Fruit fly (Drosophila melanogaster) whole organism, embryonic: ENCODE measurements around the gene CG33181.

Source experiments
- Abd-B ChIP-seq: fragments of 200-800 bp; sonication (Bioruptor generic); optimal IDR thresholded peaks from 2 replicates; lab custom pipeline; 2018; ENCODE audit warnings: missing biosample characterization, mild to moderate bottlenecking, missing genetic modification characterization, moderate library complexity
- Ada2b ChIP-seq: fragments of 200-800 bp; sonication (Bioruptor generic); IDR thresholded peaks from 2 replicates; pipeline ENCODE4 v1.3.6; 2022; ENCODE audit warnings: missing biosample characterization, missing genetic modification characterization
- Asciz ChIP-seq: fragments of 200-800 bp; sonication (Bioruptor generic); optimal IDR thresholded peaks from 2 replicates; lab custom pipeline; 2017; ENCODE audit warnings: missing biosample characterization, mild to moderate bottlenecking, missing genetic modification characterization, missing genetic modification reagents
- B-H1 ChIP-seq: fragments of 200-800 bp; sonication (Bioruptor generic); IDR thresholded peaks from 3 replicates; pipeline ENCODE4 v1.3.6; 2022; ENCODE audit warnings: missing biosample characterization, missing genetic modification characterization
- CG10366 ChIP-seq: fragments of 200-800 bp; sonication (Bioruptor generic); IDR thresholded peaks from 2 replicates; pipeline ENCODE4 v1.3.6; 2022; ENCODE audit warnings: missing biosample characterization, missing genetic modification characterization
- CG10431 ChIP-seq: fragments of 200-800 bp; sonication (Bioruptor generic); optimal IDR thresholded peaks from 3 replicates; lab custom pipeline; 2018; ENCODE audit warnings: missing biosample characterization, mild to moderate bottlenecking, missing genetic modification characterization
- CG10979 ChIP-seq: fragments of 200-800 bp; sonication (Bioruptor generic); optimal IDR thresholded peaks from 2 replicates; lab custom pipeline; 2018; ENCODE audit warnings: missing biosample characterization, mild to moderate bottlenecking, missing genetic modification characterization, moderate library complexity
- CG11398 ChIP-seq: fragments of 200-800 bp; sonication (Bioruptor generic); optimal IDR thresholded peaks from 2 replicates; lab custom pipeline; 2016; ENCODE audit warnings: missing biosample characterization, missing genetic modification characterization
- CG11696 ChIP-seq: fragments of 200-800 bp; sonication (Bioruptor generic); IDR thresholded peaks from 2 replicates; pipeline ENCODE4 v1.3.6; 2022; ENCODE audit warnings: missing biosample characterization, missing genetic modification characterization
- CG12155 ChIP-seq: fragments of 200-800 bp; sonication (Bioruptor generic); optimal IDR thresholded peaks from 3 replicates; lab custom pipeline; 2016; ENCODE audit warnings: missing biosample characterization, missing genetic modification characterization
- CG14050 ChIP-seq: fragments of 200-800 bp; sonication (Bioruptor generic); IDR thresholded peaks from 3 replicates; pipeline ENCODE4 v1.3.6; 2022; ENCODE audit warnings: missing biosample characterization, missing genetic modification characterization
- CG14860 ChIP-seq: fragments of 200-800 bp; sonication (Bioruptor generic); IDR thresholded peaks from 3 replicates; pipeline ENCODE4 v1.3.6; 2022; ENCODE audit warnings: missing biosample characterization, missing genetic modification characterization; ENCODE audit not compliant: partially characterized antibody
- CG1602 ChIP-seq: fragments of 200-800 bp; sonication (Bioruptor generic); optimal IDR thresholded peaks from 3 replicates; lab custom pipeline; 2016; ENCODE audit warnings: missing biosample characterization, missing genetic modification characterization
- CG17186 ChIP-seq: fragments of 200-800 bp; sonication (Bioruptor generic); optimal IDR thresholded peaks from 3 replicates; lab custom pipeline; 2017; ENCODE audit warnings: missing biosample characterization, missing genetic modification reagents, missing genetic modification characterization
- CG1832 ChIP-seq: fragments of 200-800 bp; sonication (Bioruptor generic); optimal IDR thresholded peaks from 2 replicates; lab custom pipeline; 2017; ENCODE audit warnings: missing biosample characterization, mild to moderate bottlenecking, missing genetic modification characterization, inconsistent platforms
- CG2116 ChIP-seq: fragments of 200-800 bp; sonication (Bioruptor generic); optimal IDR thresholded peaks from 3 replicates; lab custom pipeline; 2018; ENCODE audit warnings: missing biosample characterization, mild to moderate bottlenecking, missing genetic modification characterization
- CG3281 ChIP-seq: fragments of 200-800 bp; sonication (Bioruptor generic); optimal IDR thresholded peaks from 3 replicates; lab custom pipeline; 2017; ENCODE audit warnings: missing biosample characterization, mild to moderate bottlenecking, missing genetic modification characterization
- CG34224 ChIP-seq: fragments of 200-800 bp; sonication (Bioruptor generic); IDR thresholded peaks from 3 replicates; pipeline ENCODE4 v1.3.6; 2022; ENCODE audit warnings: missing biosample characterization, missing genetic modification characterization; ENCODE audit not compliant: partially characterized antibody
- CG4820 ChIP-seq: fragments of 200-800 bp; sonication (Bioruptor generic); optimal IDR thresholded peaks from 3 replicates; lab custom pipeline; 2016; ENCODE audit warnings: missing biosample characterization, missing genetic modification characterization
- CG4854 ChIP-seq: fragments of 200-800 bp; sonication (Bioruptor generic); optimal IDR thresholded peaks from 2 replicates; lab custom pipeline; 2016; ENCODE audit warnings: missing biosample characterization, missing genetic modification characterization, inconsistent platforms
- CG6175 ChIP-seq: fragments of 200-800 bp; sonication (Bioruptor generic); IDR thresholded peaks from 3 replicates; pipeline ENCODE4 v1.3.6; 2022; ENCODE audit warnings: missing biosample characterization, missing genetic modification characterization
- CG7839 ChIP-seq: fragments of 200-800 bp; sonication (Bioruptor generic); optimal IDR thresholded peaks from 3 replicates; lab custom pipeline; 2018; ENCODE audit warnings: missing biosample characterization, mild to moderate bottlenecking, missing genetic modification characterization, moderate library complexity
- CG9437 ChIP-seq: fragments of 200-800 bp; sonication (Bioruptor generic); optimal IDR thresholded peaks from 2 replicates; lab custom pipeline; 2018; ENCODE audit warnings: missing biosample characterization, mild to moderate bottlenecking, missing genetic modification characterization
- GATAe ChIP-seq: fragments of 200-800 bp; sonication (Bioruptor generic); conservative IDR thresholded peaks from 2 replicates; pipeline ENCODE4 v1.3.6; 2022; ENCODE audit warnings: missing biosample characterization, missing genetic modification characterization
- HmgD ChIP-seq: fragments of 200-800 bp; sonication (Bioruptor generic); optimal IDR thresholded peaks from 3 replicates; lab custom pipeline; 2016; ENCODE audit warnings: missing biosample characterization, missing genetic modification characterization
- Mad ChIP-seq: fragments of 200-800 bp; sonication (Bioruptor generic); optimal IDR thresholded peaks from 2 replicates; lab custom pipeline; 2016; ENCODE audit warnings: missing biosample characterization, missing genetic modification characterization
- Meics ChIP-seq: fragments of 200-800 bp; sonication (Bioruptor generic); optimal IDR thresholded peaks from 2 replicates; lab custom pipeline; 2017; ENCODE audit warnings: missing biosample characterization, mild to moderate bottlenecking, missing genetic modification characterization
- NfI ChIP-seq: fragments of 200-800 bp; sonication (Bioruptor generic); optimal IDR thresholded peaks from 3 replicates; lab custom pipeline; 2018; ENCODE audit warnings: missing biosample characterization, mild to moderate bottlenecking, missing genetic modification characterization, moderate library complexity
- PHDP ChIP-seq: fragments of 200-800 bp; sonication (Bioruptor generic); optimal IDR thresholded peaks from 3 replicates; lab custom pipeline; 2018; ENCODE audit warnings: missing biosample characterization, mild to moderate bottlenecking, missing genetic modification characterization, moderate library complexity
- Sox100B ChIP-seq: fragments of 200-800 bp; sonication (Bioruptor generic); optimal IDR thresholded peaks from 3 replicates; lab custom pipeline; 2018; ENCODE audit warnings: missing biosample characterization, mild to moderate bottlenecking, missing genetic modification characterization
- Xrp1 ChIP-seq: fragments of 200-800 bp; sonication (Bioruptor generic); IDR thresholded peaks from 2 replicates; pipeline ENCODE4 v1.3.6; 2022; ENCODE audit warnings: missing biosample characterization, missing genetic modification characterization
- YL-1 ChIP-seq: fragments of 200-800 bp; sonication (Bioruptor generic); optimal IDR thresholded peaks from 3 replicates; lab custom pipeline; 2017; ENCODE audit warnings: missing biosample characterization, mild to moderate bottlenecking, missing genetic modification characterization
- bowl ChIP-seq: fragments of 200-800 bp; sonication (Bioruptor generic); IDR thresholded peaks from 2 replicates; pipeline ENCODE4 v1.3.6; 2022; ENCODE audit warnings: missing biosample characterization, missing genetic modification characterization
- bsh ChIP-seq, 2 experiments: fragments of 200-800 bp; sonication (Bioruptor generic); optimal IDR thresholded peaks; 2 replicates each; lab custom pipeline; 2017 to 2018; ENCODE audit warnings: mild to moderate bottlenecking in 2 of 2, missing biosample characterization in 2 of 2, missing genetic modification characterization in 2 of 2, moderate library complexity in 1 of 2
- caup ChIP-seq: fragments of 200-800 bp; sonication (Bioruptor generic); optimal IDR thresholded peaks from 3 replicates; lab custom pipeline; 2017; ENCODE audit warnings: missing biosample characterization, mild to moderate bottlenecking, missing genetic modification characterization, moderate library complexity; ENCODE audit not compliant: severe bottlenecking
- corto ChIP-seq: fragments of 200-800 bp; sonication (Bioruptor generic); optimal IDR thresholded peaks from 2 replicates; lab custom pipeline; 2016; ENCODE audit warnings: missing biosample characterization, mild to moderate bottlenecking, missing genetic modification characterization, moderate library complexity
- danr ChIP-seq: fragments of 200-800 bp; sonication (Bioruptor generic); IDR thresholded peaks from 2 replicates; pipeline ENCODE4 v1.3.6; 2022; ENCODE audit warnings: missing biosample characterization, missing genetic modification characterization
- ems ChIP-seq: fragments of 200-800 bp; sonication (Bioruptor generic); optimal IDR thresholded peaks from 3 replicates; lab custom pipeline; 2016; ENCODE audit warnings: missing biosample characterization, missing genetic modification characterization
- eve ChIP-seq, 2 experiments: fragments of >200 bp; optimal IDR thresholded peaks; 2 replicates each; lab custom pipeline; 2017; ENCODE audit warnings: missing biosample characterization in 2 of 2, missing genetic modification characterization in 2 of 2
- fd96Cb ChIP-seq: fragments of 200-800 bp; sonication (Bioruptor generic); optimal IDR thresholded peaks from 2 replicates; lab custom pipeline; 2018; ENCODE audit warnings: missing biosample characterization, mild to moderate bottlenecking, missing genetic modification characterization, moderate library complexity
- ind ChIP-seq: fragments of 200-800 bp; sonication (Bioruptor generic); optimal IDR thresholded peaks from 3 replicates; lab custom pipeline; 2016; ENCODE audit warnings: missing biosample characterization, missing genetic modification characterization
- klu ChIP-seq: fragments of 200-800 bp; sonication (Bioruptor generic); IDR thresholded peaks from 2 replicates; pipeline ENCODE4 v1.3.6; 2022; ENCODE audit warnings: missing biosample characterization, missing genetic modification characterization
- knrl ChIP-seq: fragments of 200-800 bp; sonication (Bioruptor generic); IDR thresholded peaks from 3 replicates; pipeline ENCODE4 v1.3.6; 2022; ENCODE audit warnings: missing biosample characterization, missing genetic modification characterization; ENCODE audit not compliant: partially characterized antibody
- otp ChIP-seq: fragments of 200-800 bp; sonication (Bioruptor generic); IDR thresholded peaks from 3 replicates; pipeline ENCODE4, ENCODE4 v1.3.6; 2022; ENCODE audit warnings: missing biosample characterization, missing genetic modification characterization
- pho ChIP-seq: fragments of 200-800 bp; sonication (Bioruptor generic); optimal IDR thresholded peaks from 2 replicates; lab custom pipeline; 2016; ENCODE audit warnings: missing biosample characterization, missing genetic modification characterization
- prd ChIP-seq, 3 experiments: fragments of >200 bp in 2 of 3; fragments of 200-800 bp in 1 of 3; sonication (Bioruptor generic) in 1 of 3; optimal IDR thresholded peaks in 2 of 3; IDR thresholded peaks in 1 of 3; 2 replicates in 2 of 3; 3 replicates in 1 of 3; pipeline versions ENCODE4 v1.3.6 to Lab custom; 2017 to 2022; ENCODE audit warnings: missing biosample characterization in 1 of 3, missing genetic modification characterization in 1 of 3
- sc ChIP-seq, 3 experiments: fragments of >200 bp in 2 of 3; fragments of 200-800 bp in 1 of 3; sonication (Bioruptor generic) in 1 of 3; optimal IDR thresholded peaks; 2 replicates in 2 of 3; 3 replicates in 1 of 3; lab custom pipeline; 2017; ENCODE audit warnings: mild to moderate bottlenecking in 1 of 3, missing biosample characterization in 1 of 3, missing genetic modification characterization in 1 of 3, missing genetic modification reagents in 1 of 3
- z ChIP-seq: fragments of 200-800 bp; sonication (Bioruptor generic); IDR thresholded peaks from 3 replicates; pipeline ENCODE4 v1.3.6; 2022; ENCODE audit warnings: missing biosample characterization, missing genetic modification characterization

CG33181 gene

dm6 chrX:8492849-8493248 is 3.7 kb downstream of the CG33181 start (continued):
- TF ChIP-seq CG34224 (no peak), z (GFP tag; lab: Robert Waterston, UW) (no peak), CG10431 (GFP tag; lab: Kevin White, UChicago) (peak; percentile 16), PHDP (tag; lab: Kevin White, UChicago) (peak; percentile 74), Asciz (GFP tag; lab: Kevin White, UChicago) (peak; percentile 75), caup (GFP tag; lab: Kevin White, UChicago) (peak; percentile 66), sc (optimal IDR thresholded peaks at IDR 0.05; lab: Kevin White, UChicago) (no peak), sc (GFP tag; optimal IDR thresholded peaks at IDR 0.05; lab: Kevin White, UChicago) (peak; percentile 59), corto (no peak), danr (peak; percentile 44; the same call in 1 of the 2 replicates), CG11398 (GFP tag; lab: Kevin White, UChicago) (no peak), CG10979 (tag; lab: Kevin White, UChicago) (peak; percentile 80), bsh (GFP tag; optimal IDR thresholded peaks at IDR 0.05; lab: Kevin White, UChicago) (peak in 1 of 2 experiments; percentile 85), CG12155 (GFP tag; lab: Kevin White, UChicago) (peak; percentile 41), GATAe (GFP tag; lab: Robert Waterston, UW) (0 out of 2 replicates have a peak, but pooled peaks have one; percentile 19), Xrp1 (peak; percentile 83), CG4854 (GFP tag; lab: Kevin White, UChicago) (peak; percentile 25), prd (optimal IDR thresholded peaks at IDR 0.05; lab: Kevin White, UChicago) (no peak), prd (GFP tag; IDR thresholded peaks at IDR 0.05; lab: Robert Waterston, UW) (peak; percentile 83), otp (GFP tag; lab: Robert Waterston, UW) (peak; percentile 87), bowl (GFP tag; lab: Robert Waterston, UW) (peak; percentile 78), CG14050 (GFP tag; lab: Robert Waterston, UW) (peak; percentile 88), CG1832 (GFP tag; lab: Kevin White, UChicago) (no peak), Abd-B (GFP tag; lab: Kevin White, UChicago) (peak; percentile 68), Ada2b (GFP tag; lab: Robert Waterston, UW) (peak; percentile 90), Meics (peak; percentile 46), CG1602 (GFP tag; lab: Kevin White, UChicago) (peak; percentile 47), klu (GFP tag; lab: Robert Waterston, UW) (0 out of 2 replicates have a peak, but pooled peaks have one; percentile 26), ind (GFP tag; lab: Kevin White, UChicago) (peak; percentile 71), CG11696 (GFP tag; lab: Robert Waterston, UW) (peak; percentile 86), CG3281 (GFP tag; lab: Kevin White, UChicago) (peak; percentile 37), fd96Cb (tag; lab: Kevin White, UChicago) (peak; percentile 85), B-H1 (peak; percentile 75), CG10366 (GFP tag; lab: Robert Waterston, UW) (peak; percentile 87), CG9437 (GFP tag; lab: Kevin White, UChicago) (peak; percentile 54), YL-1 (GFP tag; lab: Kevin White, UChicago) (no peak), CG6175 (GFP tag; lab: Robert Waterston, UW) (0 out of 3 replicates have a peak, but pooled peaks have one; percentile 17), NfI (GFP tag; lab: Kevin White, UChicago) (peak; percentile 77), Sox100B (peak; percentile 80), CG2116 (GFP tag; lab: Kevin White, UChicago) (no peak), CG4820 (GFP tag; lab: Kevin White, UChicago) (peak; percentile 65), eve (GFP tag; optimal IDR thresholded peaks at IDR 0.05; lab: Kevin White, UChicago) (peak in 1 of 2 experiments; percentile 79), Mad (GFP tag; lab: Kevin White, UChicago) (no peak), knrl (GFP tag; lab: Robert Waterston, UW) (no peak), pho (GFP tag; lab: Kevin White, UChicago) (no peak), HmgD (GFP tag; lab: Kevin White, UChicago) (no peak), ems (GFP tag; lab: Kevin White, UChicago) (peak; percentile 39), CG14860 (no peak), CG17186 (GFP tag; lab: Kevin White, UChicago) (no peak), CG7839 (peak; percentile 87)
